Fruit fly (Drosophila melanogaster) whole organism, prepupa: ENCODE results near the gene CG31321.
A peak's percentile ranks its signal among the peaks of the same experiment; 100 is the strongest.

Experiments
- Blimp-1 ChIP-seq: fragments of 200-800 bp; sonication (Bioruptor generic); optimal IDR thresholded peaks from 3 replicates; lab custom pipeline; 2017; ENCODE audit warnings: missing biosample characterization, missing genetic modification characterization, mild to moderate bottlenecking, moderate library complexity, missing genetic modification reagents
- CG10631 ChIP-seq: fragments of 200-800 bp; sonication (Bioruptor generic); optimal IDR thresholded peaks from 2 replicates; lab custom pipeline; 2016; ENCODE audit warnings: missing biosample characterization, missing genetic modification characterization
- CG10669 ChIP-seq: fragments of 200-800 bp; sonication (Bioruptor generic); optimal IDR thresholded peaks from 3 replicates; lab custom pipeline; 2018; ENCODE audit warnings: missing biosample characterization, mild to moderate bottlenecking, missing genetic modification characterization, moderate library complexity
- CG11294 ChIP-seq: fragments of 200-800 bp; sonication (Bioruptor generic); IDR thresholded peaks from 2 replicates; pipeline ENCODE4 v1.3.6; 2022; ENCODE audit warnings: missing biosample characterization, missing genetic modification characterization
- CG15336 ChIP-seq: fragments of 200-800 bp; sonication (Bioruptor generic); IDR thresholded peaks from 2 replicates; pipeline ENCODE4 v1.3.6; 2022; ENCODE audit warnings: missing biosample characterization, missing genetic modification characterization
- CG1621 ChIP-seq: fragments of 200-800 bp; sonication (Bioruptor generic); optimal IDR thresholded peaks from 3 replicates; lab custom pipeline; 2018; ENCODE audit warnings: missing biosample characterization, mild to moderate bottlenecking, missing genetic modification characterization
- CG3032 ChIP-seq: fragments of 200-800 bp; optimal IDR thresholded peaks from 2 replicates; lab custom pipeline; 2019; ENCODE audit warnings: missing biosample characterization, mild to moderate bottlenecking, missing genetic modification characterization, moderate library complexity
- CG31627 ChIP-seq: fragments of 200-800 bp; sonication (Bioruptor generic); optimal IDR thresholded peaks from 3 replicates; lab custom pipeline; 2016; ENCODE audit warnings: missing biosample characterization, missing genetic modification characterization
- CG34406 ChIP-seq: fragments of 200-800 bp; sonication (Bioruptor generic); optimal IDR thresholded peaks from 3 replicates; lab custom pipeline; 2016; ENCODE audit warnings: missing biosample characterization, missing genetic modification characterization
- CG3919 ChIP-seq: fragments of 200-800 bp; sonication (Bioruptor generic); optimal IDR thresholded peaks from 3 replicates; lab custom pipeline; 2016; ENCODE audit warnings: missing biosample characterization, missing genetic modification characterization
- CG6163 ChIP-seq: fragments of 200-800 bp; sonication (Bioruptor generic); IDR thresholded peaks from 3 replicates; pipeline ENCODE4 v1.3.6; 2022; ENCODE audit warnings: missing biosample characterization, missing genetic modification characterization
- CG6276 ChIP-seq: fragments of 200-800 bp; sonication (Bioruptor generic); optimal IDR thresholded peaks from 2 replicates; lab custom pipeline; 2017; ENCODE audit warnings: missing biosample characterization, mild to moderate bottlenecking, missing genetic modification characterization
- CG7368 ChIP-seq: fragments of 200-800 bp; sonication (Bioruptor generic); optimal IDR thresholded peaks from 3 replicates; lab custom pipeline; 2016; ENCODE audit warnings: missing biosample characterization, missing genetic modification characterization
- CG8319 ChIP-seq: fragments of 200-800 bp; sonication (Bioruptor generic); optimal IDR thresholded peaks from 3 replicates; lab custom pipeline; 2016; ENCODE audit warnings: missing biosample characterization, missing genetic modification characterization
- CG8632 ChIP-seq: fragments of 200-800 bp; sonication (Bioruptor generic); optimal IDR thresholded peaks from 3 replicates; lab custom pipeline; 2016; ENCODE audit warnings: missing biosample characterization, missing genetic modification characterization
- CG9139 ChIP-seq: fragments of 200-800 bp; sonication (Bioruptor generic); optimal IDR thresholded peaks from 3 replicates; lab custom pipeline; 2017; ENCODE audit warnings: missing biosample characterization, mild to moderate bottlenecking, missing genetic modification characterization
- Eip75B ChIP-seq: fragments of 200-800 bp; sonication (Bioruptor generic); optimal IDR thresholded peaks from 3 replicates; lab custom pipeline; 2016; ENCODE audit warnings: missing biosample characterization, missing genetic modification characterization
- Eip78C ChIP-seq: fragments of 200-800 bp; sonication (Bioruptor generic); peaks from one replicate; lab custom pipeline; 2016; ENCODE audit warnings: missing biosample characterization, missing genetic modification characterization
- Eip93F ChIP-seq: fragments of 200-800 bp; sonication (Bioruptor generic); optimal IDR thresholded peaks from 2 replicates; lab custom pipeline; 2016; ENCODE audit warnings: missing biosample characterization, mild to moderate bottlenecking, missing genetic modification characterization
- Ets21C ChIP-seq: fragments of 200-800 bp; sonication (Bioruptor generic); optimal IDR thresholded peaks from 3 replicates; lab custom pipeline; 2016; ENCODE audit warnings: missing biosample characterization, missing genetic modification characterization
- Ets96B ChIP-seq: fragments of 200-800 bp; optimal IDR thresholded peaks from 2 replicates; lab custom pipeline; 2019; ENCODE audit warnings: missing biosample characterization, mild to moderate bottlenecking, missing genetic modification characterization, moderate library complexity
- Gug ChIP-seq: fragments of 200-800 bp; sonication (Bioruptor generic); IDR thresholded peaks from 2 replicates; pipeline ENCODE4 v1.3.6; 2022; ENCODE audit warnings: missing biosample characterization, missing genetic modification characterization
- Hr38 ChIP-seq: sonication (Bioruptor generic); optimal IDR thresholded peaks from 2 replicates; lab custom pipeline; 2016; ENCODE audit warnings: missing biosample characterization, missing genetic modification characterization
- Hr39 ChIP-seq: fragments of 200-800 bp; sonication (Bioruptor generic); optimal IDR thresholded peaks from 2 replicates; lab custom pipeline; 2016; ENCODE audit warnings: missing biosample characterization, missing genetic modification characterization
- Lpt ChIP-seq: fragments of 200-800 bp; sonication (Bioruptor generic); optimal IDR thresholded peaks from 3 replicates; lab custom pipeline; 2016; ENCODE audit warnings: missing biosample characterization, missing genetic modification characterization
- Met ChIP-seq: fragments of 200-800 bp; sonication (Bioruptor generic); optimal IDR thresholded peaks from 3 replicates; lab custom pipeline; 2016; ENCODE audit warnings: missing biosample characterization, missing genetic modification characterization
- Smox ChIP-seq: fragments of 200-800 bp; sonication (Bioruptor generic); optimal IDR thresholded peaks from 3 replicates; lab custom pipeline; 2016; ENCODE audit warnings: missing biosample characterization, missing genetic modification characterization
- Sox102F ChIP-seq: fragments of 200-800 bp; sonication (Bioruptor generic); optimal IDR thresholded peaks from 2 replicates; lab custom pipeline; 2016; ENCODE audit warnings: missing biosample characterization, mild to moderate bottlenecking, missing genetic modification characterization
- Sox14 ChIP-seq: fragments of 200-800 bp; sonication (Bioruptor generic); optimal IDR thresholded peaks from 3 replicates; lab custom pipeline; 2016; ENCODE audit warnings: missing biosample characterization, missing genetic modification characterization
- Sox15 ChIP-seq: fragments of 200-800 bp; sonication (Bioruptor generic); optimal IDR thresholded peaks from 3 replicates; lab custom pipeline; 2016; ENCODE audit warnings: missing biosample characterization, missing genetic modification characterization
- acj6 ChIP-seq: fragments of 200-800 bp; sonication (Bioruptor generic); optimal IDR thresholded peaks from 3 replicates; lab custom pipeline; 2016; ENCODE audit warnings: missing biosample characterization, missing genetic modification characterization
- cyc ChIP-seq: fragments of 200-800 bp; sonication (Bioruptor generic); optimal IDR thresholded peaks from 3 replicates; lab custom pipeline; 2016; ENCODE audit warnings: missing biosample characterization, missing genetic modification characterization
- dac ChIP-seq: fragments of 200-800 bp; sonication (Bioruptor generic); optimal IDR thresholded peaks from 2 replicates; lab custom pipeline; 2017; ENCODE audit warnings: missing biosample characterization, mild to moderate bottlenecking, missing genetic modification characterization
- eg ChIP-seq: fragments of 200-800 bp; sonication (Bioruptor generic); IDR thresholded peaks from 3 replicates; pipeline ENCODE4 v1.3.6; 2022; ENCODE audit warnings: missing biosample characterization, missing genetic modification characterization
- esn ChIP-seq: fragments of 200-800 bp; sonication (Bioruptor generic); optimal IDR thresholded peaks from 2 replicates; lab custom pipeline; 2016; ENCODE audit warnings: missing biosample characterization, mild to moderate bottlenecking, missing genetic modification characterization, moderate library complexity
- fd59A ChIP-seq: fragments of 200-800 bp; sonication (Bioruptor generic); optimal IDR thresholded peaks from 2 replicates; lab custom pipeline; 2017; ENCODE audit warnings: missing biosample characterization, mild to moderate bottlenecking, missing genetic modification characterization, missing genetic modification reagents
- fd85E ChIP-seq: fragments of 200-800 bp; sonication (Bioruptor generic); optimal IDR thresholded peaks from 3 replicates; lab custom pipeline; 2016; ENCODE audit warnings: missing biosample characterization, missing genetic modification characterization
- fkh ChIP-seq: fragments of 200-800 bp; sonication (Bioruptor generic); optimal IDR thresholded peaks from 3 replicates; lab custom pipeline; 2017; ENCODE audit warnings: missing biosample characterization, mild to moderate bottlenecking, missing genetic modification characterization, moderate library complexity
- lz ChIP-seq: fragments of 200-800 bp; sonication (Bioruptor generic); optimal IDR thresholded peaks from 3 replicates; lab custom pipeline; 2016; ENCODE audit warnings: missing biosample characterization, missing genetic modification characterization
- net ChIP-seq: fragments of 200-800 bp; sonication (Bioruptor generic); optimal IDR thresholded peaks from 3 replicates; lab custom pipeline; 2016; ENCODE audit warnings: missing biosample characterization, missing genetic modification characterization
- pdm3 ChIP-seq: fragments of 200-800 bp; sonication (Bioruptor generic); optimal IDR thresholded peaks from 3 replicates; lab custom pipeline; 2016; ENCODE audit warnings: missing biosample characterization, missing genetic modification characterization
- salr ChIP-seq, 2 experiments: fragments of 200-800 bp; sonication (Bioruptor generic); optimal IDR thresholded peaks; 3 replicates each; lab custom pipeline; 2016 to 2018; ENCODE audit warnings: missing biosample characterization in 2 of 2, missing genetic modification characterization in 2 of 2, mild to moderate bottlenecking in 1 of 2
- spab ChIP-seq: fragments of 200-800 bp; sonication (Bioruptor generic); optimal IDR thresholded peaks from 2 replicates; lab custom pipeline; 2017; ENCODE audit warnings: missing biosample characterization, mild to moderate bottlenecking, missing genetic modification characterization, missing genetic modification reagents
- svp ChIP-seq: fragments of 200-800 bp; sonication (Bioruptor generic); peaks from one replicate; lab custom pipeline; 2016; ENCODE audit warnings: missing biosample characterization, missing genetic modification characterization
- vri ChIP-seq: fragments of 200-800 bp; sonication (Bioruptor generic); optimal IDR thresholded peaks from 3 replicates; lab custom pipeline; 2016; ENCODE audit warnings: missing biosample characterization, mild to moderate bottlenecking, missing genetic modification characterization

Gene CG31321

DNA sequence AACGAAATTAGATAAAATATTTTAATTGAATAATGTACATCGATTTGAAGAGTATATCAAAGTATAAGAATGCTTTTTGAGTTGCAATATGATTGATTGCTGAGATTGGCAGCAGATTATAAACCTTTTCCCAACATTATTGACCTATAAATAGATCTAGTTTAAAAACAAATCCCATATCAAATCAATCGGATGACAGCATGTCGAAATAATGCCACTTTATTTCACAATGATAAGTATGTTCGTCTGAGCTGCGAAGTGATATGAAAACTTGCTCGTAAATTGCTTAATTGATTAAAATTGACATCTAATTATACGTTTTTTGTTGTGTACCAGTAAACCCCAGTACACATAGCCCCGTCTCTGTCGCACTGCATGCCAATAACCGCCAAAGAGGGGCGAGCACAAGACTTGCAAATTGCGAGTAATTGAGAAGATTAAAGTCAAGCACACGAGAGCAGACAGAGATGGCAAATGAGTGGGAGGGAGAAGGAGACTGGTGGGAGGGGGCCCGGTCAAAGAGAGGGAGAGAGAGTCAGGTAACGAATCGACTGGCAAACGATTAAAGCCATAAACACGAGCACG, 27.0 kb upstream of the CG31321 start (continued):
- peak; percentile 84 for TF ChIP-seq Sox102F (GFP tag; lab: Kevin White, UChicago)
- peak; percentile 80 for TF ChIP-seq Sox15
- no peak for TF ChIP-seq eg (GFP tag; lab: Robert Waterston, UW)
- TF ChIP-seq Ets96B (tag; lab: Kevin White, UChicago) = peak; percentile 35
- no peak for TF ChIP-seq Hr38 (GFP tag; lab: Kevin White, UChicago)
- peak; percentile 87 for TF ChIP-seq esn (GFP tag; lab: Kevin White, UChicago)
- peak; percentile 88 for TF ChIP-seq CG31627 (GFP tag; lab: Kevin White, UChicago)
- TF ChIP-seq CG34406 (GFP tag; lab: Kevin White, UChicago) = peak; percentile 77
- peak; percentile 41 for TF ChIP-seq CG3032 (tag; lab: Kevin White, UChicago)
- peak; percentile 71 for TF ChIP-seq CG10631 (GFP tag; lab: Kevin White, UChicago)
- peak; percentile 84 for TF ChIP-seq Met
- TF ChIP-seq lz (GFP tag; lab: Kevin White, UChicago) = peak; percentile 83
- TF ChIP-seq Hr39 (GFP tag; lab: Kevin White, UChicago) = peak; percentile 91
- peak; percentile 53 for TF ChIP-seq CG3919 (GFP tag; lab: Kevin White, UChicago)
- peak; percentile 85 for TF ChIP-seq pdm3 (GFP tag; lab: Kevin White, UChicago)
- peak; percentile 38 for TF ChIP-seq CG10669 (GFP tag; lab: Kevin White, UChicago)
- no peak for TF ChIP-seq fkh (GFP tag; lab: Kevin White, UChicago)
- TF ChIP-seq svp = peak; percentile 84
- no peak for TF ChIP-seq CG11294 (GFP tag; lab: Robert Waterston, UW)
- TF ChIP-seq CG8319 (GFP tag; lab: Kevin White, UChicago) = peak; percentile 45
- TF ChIP-seq Eip78C (GFP tag; lab: Kevin White, UChicago) = peak; percentile 97
- TF ChIP-seq fd85E = no peak
- TF ChIP-seq CG15336 (GFP tag; lab: Robert Waterston, UW) = no peak
- peak; percentile 77 for TF ChIP-seq CG8632 (GFP tag; lab: Kevin White, UChicago)

DNA sequence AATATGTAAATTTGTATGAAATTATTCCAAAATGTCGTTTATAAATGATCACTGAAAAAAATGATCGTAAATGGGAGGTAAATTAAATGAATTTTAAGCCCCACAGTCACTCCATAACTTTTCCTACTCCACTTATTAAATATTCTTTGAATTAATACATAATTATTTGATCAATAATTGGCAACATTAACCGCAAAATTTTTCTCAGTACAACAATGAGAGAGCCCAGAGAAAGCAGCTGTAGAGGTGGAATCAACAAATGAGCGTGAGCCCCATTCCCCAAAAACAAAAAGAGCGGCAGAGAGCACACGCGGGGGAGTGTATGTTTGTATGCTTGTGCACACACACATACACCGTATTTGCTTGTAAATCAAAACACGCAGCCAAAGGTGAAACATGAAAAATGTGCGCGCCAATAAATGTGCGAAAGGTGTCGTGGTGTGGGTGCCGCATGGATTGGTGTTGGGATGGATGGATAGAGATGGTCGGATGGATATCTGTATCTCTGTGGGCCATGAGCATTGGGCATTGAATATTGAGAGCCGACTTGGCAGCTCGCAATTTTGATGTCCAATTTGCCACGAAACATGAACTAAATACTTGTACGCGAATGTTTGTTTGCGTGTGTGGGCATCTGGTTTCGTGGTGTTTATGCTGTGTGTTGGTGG, 26.3 kb upstream of the CG31321 start:
- TF ChIP-seq fkh (GFP tag; lab: Kevin White, UChicago) (peak; percentile 63), CG15336 (GFP tag; lab: Robert Waterston, UW) (no peak), dac (peak; percentile 92), Eip75B (peak; percentile 96), Smox (GFP tag; lab: Kevin White, UChicago) (peak; percentile 98), lz (GFP tag; lab: Kevin White, UChicago) (peak; percentile 98), CG8319 (GFP tag; lab: Kevin White, UChicago) (peak; percentile 97), Lpt (GFP tag; lab: Kevin White, UChicago) (peak; percentile 98), Eip93F (GFP tag; lab: Kevin White, UChicago) (peak; percentile 90), CG6163 (no peak), net (GFP tag; lab: Kevin White, UChicago) (peak; percentile 98), vri (GFP tag; lab: Kevin White, UChicago) (peak; percentile 95), Sox14 (GFP tag; lab: Kevin White, UChicago) (peak; percentile 97), CG6276 (GFP tag; lab: Kevin White, UChicago) (peak; percentile 98), fd59A (GFP tag; lab: Kevin White, UChicago) (peak; percentile 95), pdm3 (GFP tag; lab: Kevin White, UChicago) (peak; percentile 98), esn (GFP tag; lab: Kevin White, UChicago) (peak; percentile 99), cyc (peak; percentile 97), Gug (GFP tag; lab: Robert Waterston, UW) (no peak), acj6 (GFP tag; lab: Kevin White, UChicago) (peak; percentile 98), eg (GFP tag; lab: Robert Waterston, UW) (no peak), CG3032 (tag; lab: Kevin White, UChicago) (peak; percentile 95), spab (GFP tag; lab: Kevin White, UChicago) (peak; percentile 92), CG7368 (peak; percentile 97), CG3919 (GFP tag; lab: Kevin White, UChicago) (peak; percentile 99), CG9139 (GFP tag; lab: Kevin White, UChicago) (peak; percentile 86), Blimp-1 (GFP tag; lab: Kevin White, UChicago) (peak; percentile 89), CG31627 (GFP tag; lab: Kevin White, UChicago) (peak; percentile 97), Ets96B (tag; lab: Kevin White, UChicago) (peak; percentile 96), Hr38 (GFP tag; lab: Kevin White, UChicago) (no peak), svp (peak; percentile 99), salr (GFP tag; optimal IDR thresholded peaks at IDR 0.05; lab: Kevin White, UChicago) (peak; percentile 92 to 97), CG1621 (tag; lab: Kevin White, UChicago) (peak; percentile 93), Ets21C (GFP tag; lab: Kevin White, UChicago) (peak; percentile 93), CG11294 (GFP tag; lab: Robert Waterston, UW) (no peak), Met (peak; percentile 98), Sox102F (GFP tag; lab: Kevin White, UChicago) (peak; percentile 98), Sox15 (peak; percentile 97)
